Worm (Caenorhabditis elegans) whole organism, L4 larva: ENCODE data around the gene cyc-2.2.

Experiments
- F37D6.2 ChIP-seq: sonication (generic microtip); optimal IDR thresholded peaks from 2 replicates; lab custom pipeline; 2016; ENCODE audit warnings: mild to moderate bottlenecking, missing genetic modification characterization, missing compliant biosample characterization
- fkh-10 ChIP-seq: fragments of 150-350 bp; optimal IDR thresholded peaks from 2 replicates; lab custom pipeline; 2014; ENCODE audit warnings: missing biosample characterization, missing genetic modification reagents, missing genetic modification characterization
- lin-15B ChIP-seq: fragments of 150-350 bp; sonication (generic microtip); optimal IDR thresholded peaks from 3 replicates; lab custom pipeline; 2014; ENCODE audit warnings: missing biosample characterization, missing genetic modification characterization
- nhr-25 ChIP-seq: sonication (generic microtip); optimal IDR thresholded peaks from 2 replicates; lab custom pipeline; 2017; ENCODE audit warnings: missing genetic modification characterization, mild to moderate bottlenecking, missing compliant biosample characterization, antibody characterized with exemption, moderate library complexity, borderline replicate concordance; ENCODE audit not compliant: insufficient read depth
- nhr-77 ChIP-seq: fragments of 150-350 bp; optimal IDR thresholded peaks from 2 replicates; lab custom pipeline; 2014; ENCODE audit warnings: missing biosample characterization, missing genetic modification characterization

DNA sequence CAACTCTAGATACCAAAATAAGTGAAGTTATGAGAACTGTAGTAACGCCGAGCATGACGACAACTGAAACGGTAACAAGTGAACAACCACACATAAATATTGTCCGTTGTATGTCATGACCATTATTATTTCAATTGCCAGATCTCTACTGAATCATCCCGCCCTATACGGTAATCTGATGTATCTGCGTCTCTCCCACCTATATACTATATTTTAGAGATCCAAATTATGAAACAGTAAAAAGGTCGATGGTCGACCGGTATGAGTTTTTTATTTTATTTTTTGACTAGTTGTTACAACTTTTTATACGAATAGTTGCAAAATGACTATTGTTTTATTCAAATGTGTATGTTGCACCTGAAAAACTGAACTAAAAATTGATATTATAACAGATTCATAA lies 21.4 kb downstream of the cyc-2.2 start, which contains the start of gene ttr-43:
- TF ChIP-seq F37D6.2 (no peak), fkh-10 (GFP tag; lab: Kevin White, UChicago) (no peak), nhr-25 (tag; lab: Kevin White, UChicago) (no peak), lin-15B (tag; lab: Kevin White, UChicago) (no peak), nhr-77 (no peak)
